Worm (Caenorhabditis elegans) whole organism, L4 larva: ENCODE data around the gene ZK856.16.

Experiments used
- F10B5.3 ChIP-seq: sonication (generic microtip); optimal IDR thresholded peaks from 2 replicates; lab custom pipeline; 2016; ENCODE audit warnings: mild to moderate bottlenecking, missing genetic modification characterization, missing compliant biosample characterization
- F26F4.8 ChIP-seq: fragments of 200-800 bp; sonication (Bioruptor generic); conservative IDR thresholded peaks from 2 replicates; pipeline ENCODE4 v1.3.6; 2022; ENCODE audit warnings: missing genetic modification characterization, missing compliant biosample characterization
- F44E2.7 ChIP-seq: fragments of 200-800 bp; sonication (Bioruptor generic); IDR thresholded peaks from 2 replicates; pipeline ENCODE4 v2.1.2; 2022; ENCODE audit warnings: missing genetic modification characterization, missing compliant biosample characterization
- F49E8.2 ChIP-seq: sonication (generic microtip); optimal IDR thresholded peaks from 2 replicates; lab custom pipeline; 2016; ENCODE audit warnings: missing compliant biosample characterization, mild to moderate bottlenecking, missing genetic modification characterization, borderline replicate concordance
- R02D3.7 ChIP-seq: fragments of 150-350 bp; sonication (generic microtip); optimal IDR thresholded peaks from 3 replicates; lab custom pipeline; 2014; ENCODE audit warnings: missing biosample characterization, missing genetic modification characterization
- T20F7.1 ChIP-seq: fragments of 200-800 bp; sonication (Bioruptor generic); optimal IDR thresholded peaks from 2 replicates; lab custom pipeline; 2018; ENCODE audit warnings: mild to moderate bottlenecking, missing genetic modification characterization, missing compliant biosample characterization
- T26A8.4 ChIP-seq: fragments of 200-800 bp; sonication (Bioruptor generic); IDR thresholded peaks from 2 replicates; pipeline ENCODE4 v1.3.6; 2022; ENCODE audit warnings: missing genetic modification characterization, missing compliant biosample characterization
- Y48G9A.11 ChIP-seq: fragments of 200-800 bp; sonication (Bioruptor generic); IDR thresholded peaks from 2 replicates; pipeline ENCODE4 v1.3.6; 2022; ENCODE audit warnings: missing genetic modification reagents, missing genetic modification characterization, missing compliant biosample characterization
- Y5F2A.4 ChIP-seq: fragments of 200-800 bp; sonication (Bioruptor generic); optimal IDR thresholded peaks from 2 replicates; lab custom pipeline; 2018; ENCODE audit warnings: mild to moderate bottlenecking, missing genetic modification characterization, missing compliant biosample characterization
- aha-1 ChIP-seq: fragments of 150-350 bp; peaks from one replicate; lab custom pipeline; 2014; ENCODE audit warnings: missing biosample characterization, missing genetic modification characterization
- arid-1 ChIP-seq: fragments of 200-800 bp; sonication (Bioruptor generic); conservative IDR thresholded peaks from 2 replicates; pipeline ENCODE4 v1.3.6; 2022; ENCODE audit warnings: missing genetic modification reagents, missing genetic modification characterization, missing compliant biosample characterization
- ceh-32 ChIP-seq: sonication (generic microtip); optimal IDR thresholded peaks from 2 replicates; lab custom pipeline; 2016; ENCODE audit warnings: mild to moderate bottlenecking, missing genetic modification characterization, missing compliant biosample characterization; ENCODE audit not compliant: poor library complexity
- ceh-44 ChIP-seq: fragments of 200-800 bp; sonication (Bioruptor generic); IDR thresholded peaks from 2 replicates; pipeline ENCODE4 v1.3.6; 2022; ENCODE audit warnings: missing genetic modification reagents, missing genetic modification characterization, missing compliant biosample characterization
- cey-2 ChIP-seq: sonication (generic microtip); optimal IDR thresholded peaks from 3 replicates; lab custom pipeline; 2017; ENCODE audit warnings: missing genetic modification characterization, mild to moderate bottlenecking, missing compliant biosample characterization, antibody characterized with exemption, borderline replicate concordance; ENCODE audit not compliant: insufficient read depth
- daf-16 ChIP-seq, 3 experiments: sonication (generic microtip); optimal IDR thresholded peaks; 2 replicates each; lab custom pipeline; 2016 to 2017; ENCODE audit warnings: missing genetic modification characterization in 3 of 3, missing genetic modification reagents in 3 of 3, mild to moderate bottlenecking in 2 of 3, missing compliant biosample characterization in 2 of 3, missing biosample characterization in 1 of 3, moderate library complexity in 1 of 3
- dpl-1 ChIP-seq: fragments of 150-350 bp; optimal IDR thresholded peaks from 2 replicates; lab custom pipeline; 2014; ENCODE audit warnings: missing biosample characterization, missing genetic modification reagents, missing genetic modification characterization
- fkh-10 ChIP-seq: fragments of 150-350 bp; optimal IDR thresholded peaks from 2 replicates; lab custom pipeline; 2014; ENCODE audit warnings: missing biosample characterization, missing genetic modification reagents, missing genetic modification characterization
- gei-8 ChIP-seq: fragments of 200-800 bp; sonication (Bioruptor generic); optimal IDR thresholded peaks from 2 replicates; lab custom pipeline; 2018; ENCODE audit warnings: mild to moderate bottlenecking, missing genetic modification characterization, missing compliant biosample characterization
- hif-1 ChIP-seq, 2 experiments: sonication (generic microtip); optimal IDR thresholded peaks; 2 replicates each; lab custom pipeline; 2016 to 2017; ENCODE audit warnings: missing compliant biosample characterization in 2 of 2, missing genetic modification characterization in 2 of 2, missing genetic modification reagents in 2 of 2, missing genotype in 2 of 2, mild to moderate bottlenecking in 1 of 2
- hlh-11 ChIP-seq: fragments of 200-800 bp; sonication (Bioruptor generic); optimal IDR thresholded peaks from 2 replicates; lab custom pipeline; 2018; ENCODE audit warnings: mild to moderate bottlenecking, missing genetic modification characterization, missing compliant biosample characterization
- hmg-1.1 ChIP-seq: fragments of 200-800 bp; sonication (Bioruptor generic); IDR thresholded peaks from 2 replicates; pipeline ENCODE4 v1.3.6; 2022; ENCODE audit warnings: missing genetic modification reagents, missing genetic modification characterization, missing compliant biosample characterization
- jun-1 ChIP-seq: fragments of 150-350 bp; optimal IDR thresholded peaks from 2 replicates; lab custom pipeline; 2014; ENCODE audit warnings: missing biosample characterization, missing genetic modification reagents, missing genetic modification characterization
- lin-13 ChIP-seq: fragments of 150-350 bp; optimal IDR thresholded peaks from 2 replicates; lab custom pipeline; 2014; ENCODE audit warnings: missing biosample characterization, missing genetic modification reagents, missing genetic modification characterization
- lir-3 ChIP-seq: sonication (generic microtip); optimal IDR thresholded peaks from 2 replicates; lab custom pipeline; 2016; ENCODE audit warnings: mild to moderate bottlenecking, missing genetic modification characterization, missing compliant biosample characterization
- lsy-2 ChIP-seq, 2 experiments: fragments of 150-350 bp in 1 of 2; sonication (generic microtip) in 1 of 2; optimal IDR thresholded peaks; 2 replicates each; lab custom pipeline; 2014 to 2017; ENCODE audit warnings: missing biosample characterization in 2 of 2, missing genetic modification characterization in 2 of 2
- mdl-1 ChIP-seq, 2 experiments: fragments of 150-350 bp in 1 of 2; sonication (generic microtip) in 1 of 2; optimal IDR thresholded peaks; 2 replicates each; lab custom pipeline; 2014 to 2017; ENCODE audit warnings: missing biosample characterization in 2 of 2, missing genetic modification characterization in 2 of 2
- mep-1 ChIP-seq: fragments of 150-350 bp; sonication (generic microtip); optimal IDR thresholded peaks from 3 replicates; lab custom pipeline; 2014; ENCODE audit warnings: missing biosample characterization, missing genetic modification characterization
- mes-2 ChIP-seq: sonication (generic microtip); optimal IDR thresholded peaks from 2 replicates; lab custom pipeline; 2016; ENCODE audit warnings: missing genotype, mild to moderate bottlenecking, missing genetic modification characterization, missing compliant biosample characterization; ENCODE audit not compliant: poor library complexity, severe bottlenecking
- mxl-3 ChIP-seq: fragments of 200-800 bp; sonication (Bioruptor generic); optimal IDR thresholded peaks from 2 replicates; lab custom pipeline; 2018; ENCODE audit warnings: mild to moderate bottlenecking, missing genetic modification characterization, missing compliant biosample characterization
- nhr-102 ChIP-seq: sonication (generic microtip); optimal IDR thresholded peaks from 2 replicates; lab custom pipeline; 2016; ENCODE audit warnings: mild to moderate bottlenecking, missing genetic modification characterization, moderate library complexity, missing compliant biosample characterization
- nhr-237 ChIP-seq: sonication (generic microtip); optimal IDR thresholded peaks from 2 replicates; lab custom pipeline; 2017; ENCODE audit warnings: missing biosample characterization, missing genetic modification characterization
- nhr-28 ChIP-seq: fragments of 150-350 bp; optimal IDR thresholded peaks from 2 replicates; lab custom pipeline; 2014; ENCODE audit warnings: missing biosample characterization, missing genetic modification characterization
- nhr-48 ChIP-seq: sonication (generic microtip); optimal IDR thresholded peaks from 2 replicates; lab custom pipeline; 2016; ENCODE audit warnings: mild to moderate bottlenecking, missing genetic modification characterization, missing compliant biosample characterization
- nhr-76 ChIP-seq: fragments of 150-350 bp; optimal IDR thresholded peaks from 2 replicates; lab custom pipeline; 2014; ENCODE audit warnings: missing biosample characterization, missing genetic modification characterization
- rbr-2 ChIP-seq: sonication (generic microtip); optimal IDR thresholded peaks from 2 replicates; lab custom pipeline; 2016; ENCODE audit warnings: missing genotype, missing genetic modification characterization, missing compliant biosample characterization
- saeg-2 ChIP-seq: fragments of 200-800 bp; sonication (Bioruptor generic); IDR thresholded peaks from 2 replicates; pipeline ENCODE4 v1.3.6; 2022; ENCODE audit warnings: missing genetic modification reagents, missing genetic modification characterization, missing compliant biosample characterization
- spr-3 ChIP-seq: fragments of 200-800 bp; sonication (Bioruptor generic); optimal IDR thresholded peaks from 2 replicates; lab custom pipeline; 2018; ENCODE audit warnings: mild to moderate bottlenecking, missing genetic modification characterization, missing compliant biosample characterization
- unc-130 ChIP-seq: sonication (generic microtip); optimal IDR thresholded peaks from 2 replicates; lab custom pipeline; 2016; ENCODE audit warnings: missing genetic modification reagents, missing genetic modification characterization, missing compliant biosample characterization
- unc-62 ChIP-seq, 3 experiments: fragments of 150-350 bp in 1 of 3; sonication (generic microtip); optimal IDR thresholded peaks in 2 of 3; peaks in 1 of 3; 1 replicate in 1 of 3; 2 replicates in 2 of 3; lab custom pipeline; 2014 to 2017; ENCODE audit warnings: missing biosample characterization in 3 of 3, missing genetic modification characterization in 3 of 3, missing genetic modification reagents in 3 of 3, missing genotype in 1 of 3
- vab-7 ChIP-seq: fragments of 200-800 bp; sonication (Bioruptor generic); IDR thresholded peaks from 2 replicates; pipeline ENCODE4 v1.3.6; 2022; ENCODE audit warnings: missing genetic modification reagents, missing genetic modification characterization, missing compliant biosample characterization
- zag-1 ChIP-seq: fragments of 150-350 bp; optimal IDR thresholded peaks from 2 replicates; lab custom pipeline; 2014; ENCODE audit warnings: missing biosample characterization, missing genetic modification characterization
- zfp-2 ChIP-seq: sonication (generic microtip); optimal IDR thresholded peaks from 2 replicates; lab custom pipeline; 2016; ENCODE audit warnings: mild to moderate bottlenecking, missing genetic modification characterization, missing compliant biosample characterization
- zip-2 ChIP-seq: fragments of 150-350 bp; optimal IDR thresholded peaks from 2 replicates; lab custom pipeline; 2014; ENCODE audit warnings: missing biosample characterization, missing genetic modification characterization
- ztf-11 ChIP-seq: fragments of 150-350 bp; optimal IDR thresholded peaks from 2 replicates; lab custom pipeline; 2014; ENCODE audit warnings: missing biosample characterization, missing genetic modification characterization
- ztf-7 ChIP-seq: fragments of 150-350 bp; optimal IDR thresholded peaks from 2 replicates; lab custom pipeline; 2014; ENCODE audit warnings: missing biosample characterization, missing genetic modification characterization

Gene ZK856.16

ce11 chrV:10174632-10175075 is 30.7 kb downstream of the ZK856.16 start (continued):
- TF ChIP-seq aha-1 (tag; lab: Kevin White, UChicago): peak; percentile 100
- TF ChIP-seq cey-2 (tag; lab: Kevin White, UChicago): no peak
- no peak for TF ChIP-seq ceh-32 (tag; lab: Kevin White, UChicago)
- TF ChIP-seq ceh-44 (GFP tag; lab: Robert Waterston, UW): no peak
- no peak for TF ChIP-seq F10B5.3 (tag; lab: Kevin White, UChicago)
- TF ChIP-seq dpl-1 (GFP tag; lab: Kevin White, UChicago): no peak
- TF ChIP-seq gei-8 (GFP tag; lab: Kevin White, UChicago): no peak
- TF ChIP-seq mdl-1 (tag; optimal IDR thresholded peaks at IDR 0.05; lab: Kevin White, UChicago): peak; percentile 18 to 90
- TF ChIP-seq mes-2 (tag; lab: Kevin White, UChicago): peak; percentile 34
- no peak for TF ChIP-seq spr-3 (GFP tag; lab: Kevin White, UChicago)
- no peak for TF ChIP-seq nhr-102 (tag; lab: Kevin White, UChicago)
- peak; percentile 82 for TF ChIP-seq hmg-1.1 (GFP tag; lab: Robert Waterston, UW)
- 0 out of 2 replicates have a peak, but pooled peaks have one; percentile 31 for TF ChIP-seq arid-1 (GFP tag; lab: Robert Waterston, UW)
- peak; percentile 98 for TF ChIP-seq fkh-10 (GFP tag; lab: Kevin White, UChicago)
- TF ChIP-seq lin-13: no peak
- TF ChIP-seq nhr-237 (tag; lab: Kevin White, UChicago): no peak
- TF ChIP-seq rbr-2: peak; percentile 89
- no peak for TF ChIP-seq T26A8.4 (GFP tag; lab: Robert Waterston, UW)
- no peak for TF ChIP-seq T20F7.1 (GFP tag; lab: Kevin White, UChicago)
- TF ChIP-seq unc-130 (GFP tag; lab: Kevin White, UChicago): no peak
- TF ChIP-seq, all 104 proteins: peak for 31

ce11 chrV:10173653-10174052 is 31.7 kb downstream of the ZK856.16 start, which contains the start of gene egl-3:
TSS of gene egl-3 (minus strand) at chrV:10173753.
- TF ChIP-seq Y5F2A.4 (no peak), daf-16 (GFP tag; optimal IDR thresholded peaks at IDR 0.05; lab: Kevin White, UChicago) (no peak), daf-16 (tag; optimal IDR thresholded peaks at IDR 0.05; lab: Kevin White, UChicago) (no peak), mxl-3 (GFP tag; lab: Kevin White, UChicago) (no peak), unc-62 (GFP tag; optimal IDR thresholded peaks at IDR 0.05 in 1 of 2; lab: Kevin White, UChicago) (peak in 1 of 2 experiments; percentile 26), unc-62 (tag; optimal IDR thresholded peaks at IDR 0.05; lab: Kevin White, UChicago) (no peak)

- TF ChIP-seq nhr-28 (tag; lab: Kevin White, UChicago): no peak
- peak; percentile 49 for TF ChIP-seq mep-1 (tag; lab: Kevin White, UChicago)
- TF ChIP-seq Y48G9A.11 (GFP tag; lab: Robert Waterston, UW): no peak
- TF ChIP-seq zag-1: no peak
- TF ChIP-seq R02D3.7 (tag; lab: Kevin White, UChicago): no peak
- no peak for TF ChIP-seq saeg-2 (GFP tag; lab: Robert Waterston, UW)
- TF ChIP-seq nhr-48 (tag; lab: Kevin White, UChicago): no peak
- no peak for TF ChIP-seq vab-7 (GFP tag; lab: Robert Waterston, UW)
- TF ChIP-seq F44E2.7 (GFP tag; lab: Robert Waterston, UW): no peak
- TF ChIP-seq lin-13: peak; percentile 24
- TF ChIP-seq Y5F2A.4: no peak
- TF ChIP-seq lir-3 (tag; lab: Kevin White, UChicago): no peak
Measured at ce11 chrV:10168870-10169269, 36.5 kb downstream of the ZK856.16 start.

ce11 chrV:10166368-10166767 is 39.0 kb downstream of the ZK856.16 start, which contains the start of gene C51E3.6:
TSS of gene C51E3.6 (minus strand) at chrV:10166468.
- TF ChIP-seq lsy-2 (tag; optimal IDR thresholded peaks at IDR 0.05; lab: Kevin White, UChicago) (no peak), hif-1 (tag; optimal IDR thresholded peaks at IDR 0.05; lab: Kevin White, UChicago) (no peak), ztf-11 (tag; lab: Kevin White, UChicago) (no peak), zfp-2 (tag; lab: Kevin White, UChicago) (no peak), R02D3.7 (tag; lab: Kevin White, UChicago) (no peak), ztf-7 (tag; lab: Kevin White, UChicago) (no peak), F44E2.7 (GFP tag; lab: Robert Waterston, UW) (no peak), vab-7 (GFP tag; lab: Robert Waterston, UW) (no peak), jun-1 (tag; lab: Kevin White, UChicago) (no peak), nhr-237 (tag; lab: Kevin White, UChicago) (no peak), unc-62 (GFP tag; optimal IDR thresholded peaks at IDR 0.05 in 1 of 2; lab: Kevin White, UChicago) (no peak), unc-62 (tag; optimal IDR thresholded peaks at IDR 0.05; lab: Kevin White, UChicago) (no peak), nhr-76 (no peak), zip-2 (tag; lab: Kevin White, UChicago) (no peak), hlh-11 (tag; lab: Kevin White, UChicago) (no peak), F26F4.8 (no peak), F49E8.2 (no peak)
